Worm (Caenorhabditis elegans) whole organism, L2 larva: Measurements from ENCODE around the gene oac-29.

ENCODE experiments used
- C34F6.9 ChIP-seq: fragments of 150-350 bp; optimal IDR thresholded peaks from 2 replicates; lab custom pipeline; 2014; ENCODE audit warnings: missing biosample characterization, missing genetic modification characterization
- F13H6.1 ChIP-seq: sonication (generic microtip); optimal IDR thresholded peaks from 2 replicates; lab custom pipeline; 2016; ENCODE audit warnings: missing genetic modification characterization, missing compliant biosample characterization
- R02D3.7 ChIP-seq: fragments of 150-350 bp; optimal IDR thresholded peaks from 2 replicates; lab custom pipeline; 2014; ENCODE audit warnings: missing biosample characterization, missing genetic modification characterization
- Y55F3AM.14 ChIP-seq: fragments of 200-800 bp; sonication (Bioruptor generic); optimal IDR thresholded peaks from 2 replicates; lab custom pipeline; 2018; ENCODE audit warnings: mild to moderate bottlenecking, missing genetic modification characterization, missing compliant biosample characterization
- ZK546.5 ChIP-seq: sonication (generic microtip); optimal IDR thresholded peaks from 2 replicates; lab custom pipeline; 2017; ENCODE audit warnings: missing biosample characterization, missing genetic modification characterization
- alr-1 ChIP-seq: fragments of 150-350 bp; optimal IDR thresholded peaks from 2 replicates; lab custom pipeline; 2014; ENCODE audit warnings: missing biosample characterization, missing genetic modification characterization
- aly-2 ChIP-seq: fragments of 150-350 bp; optimal IDR thresholded peaks from 2 replicates; lab custom pipeline; 2014; ENCODE audit warnings: missing biosample characterization, missing genetic modification characterization
- ama-1 ChIP-seq: fragments of 150-350 bp; optimal IDR thresholded peaks from 2 replicates; lab custom pipeline; 2018; ENCODE audit warnings: inconsistent platforms
- blmp-1 ChIP-seq: sonication (generic microtip); optimal IDR thresholded peaks from 2 replicates; lab custom pipeline; 2017; ENCODE audit warnings: missing genetic modification characterization, mild to moderate bottlenecking, missing compliant biosample characterization, antibody characterized with exemption, moderate library complexity; ENCODE audit not compliant: insufficient read depth
- ceh-16 ChIP-seq: fragments of 150-350 bp; optimal IDR thresholded peaks from 2 replicates; lab custom pipeline; 2014; ENCODE audit warnings: missing biosample characterization, missing genetic modification characterization
- ceh-82 ChIP-seq: fragments of 150-350 bp; optimal IDR thresholded peaks from 2 replicates; lab custom pipeline; 2014; ENCODE audit warnings: missing biosample characterization, missing genetic modification characterization
- crh-2 ChIP-seq: sonication (generic microtip); optimal IDR thresholded peaks from 2 replicates; lab custom pipeline; 2017; ENCODE audit warnings: missing biosample characterization, missing genetic modification characterization
- egl-27 ChIP-seq: sonication (generic microtip); optimal IDR thresholded peaks from 3 replicates; lab custom pipeline; 2017; ENCODE audit warnings: missing biosample characterization, missing genetic modification reagents, missing genetic modification characterization
- elt-1 ChIP-seq: fragments of 150-350 bp; optimal IDR thresholded peaks from 2 replicates; lab custom pipeline; 2014; ENCODE audit warnings: missing biosample characterization, missing genetic modification characterization
- elt-3 ChIP-seq: sonication (generic microtip); optimal IDR thresholded peaks from 2 replicates; lab custom pipeline; 2017; ENCODE audit warnings: missing biosample characterization, missing genetic modification characterization
- fos-1 ChIP-seq: fragments of 150-350 bp; optimal IDR thresholded peaks from 2 replicates; lab custom pipeline; 2014; ENCODE audit warnings: missing biosample characterization, missing genetic modification characterization
- lin-13 ChIP-seq: fragments of 150-350 bp; optimal IDR thresholded peaks from 2 replicates; lab custom pipeline; 2014; ENCODE audit warnings: missing biosample characterization, missing genetic modification reagents, missing genetic modification characterization
- lin-39 ChIP-seq: fragments of 150-350 bp; optimal IDR thresholded peaks from 2 replicates; lab custom pipeline; 2014; ENCODE audit warnings: missing biosample characterization, missing genetic modification reagents, missing genetic modification characterization
- mab-5 ChIP-seq: fragments of 150-350 bp; optimal IDR thresholded peaks from 2 replicates; lab custom pipeline; 2014; ENCODE audit warnings: missing biosample characterization, missing genetic modification characterization
- mbf-1 ChIP-seq: sonication (generic microtip); optimal IDR thresholded peaks from 2 replicates; lab custom pipeline; 2017; ENCODE audit warnings: missing biosample characterization, missing genetic modification characterization
- mdl-1 ChIP-seq, 2 experiments: fragments of 150-350 bp in 1 of 2; sonication (generic microtip) in 1 of 2; optimal IDR thresholded peaks; 2 replicates each; lab custom pipeline; 2017; ENCODE audit warnings: missing biosample characterization in 2 of 2, missing genetic modification characterization in 2 of 2
- nhr-10 ChIP-seq: sonication (generic microtip); optimal IDR thresholded peaks from 2 replicates; lab custom pipeline; 2017; ENCODE audit warnings: missing biosample characterization, missing genetic modification characterization
- nhr-12 ChIP-seq: fragments of 150-350 bp; optimal IDR thresholded peaks from 2 replicates; lab custom pipeline; 2014; ENCODE audit warnings: missing biosample characterization, missing genetic modification characterization
- nhr-21 ChIP-seq: fragments of 150-350 bp; optimal IDR thresholded peaks from 2 replicates; lab custom pipeline; 2014; ENCODE audit warnings: missing biosample characterization, missing genetic modification characterization
- nhr-23 ChIP-seq: fragments of 150-350 bp; optimal IDR thresholded peaks from 2 replicates; lab custom pipeline; 2014; ENCODE audit warnings: missing biosample characterization, missing genetic modification reagents, missing genetic modification characterization
- nhr-25 ChIP-seq: fragments of 150-350 bp; sonication (generic microtip); optimal IDR thresholded peaks from 3 replicates; lab custom pipeline; 2014; ENCODE audit warnings: missing biosample characterization, missing genetic modification characterization
- nhr-6 ChIP-seq: fragments of 150-350 bp; optimal IDR thresholded peaks from 2 replicates; lab custom pipeline; 2014; ENCODE audit warnings: missing biosample characterization, missing genetic modification characterization
- nhr-77 ChIP-seq: fragments of 150-350 bp; optimal IDR thresholded peaks from 2 replicates; lab custom pipeline; 2014; ENCODE audit warnings: missing biosample characterization, missing genetic modification characterization
- peb-1 ChIP-seq: fragments of 150-350 bp; optimal IDR thresholded peaks from 2 replicates; lab custom pipeline; 2014; ENCODE audit warnings: missing biosample characterization, missing genetic modification characterization
- sem-4 ChIP-seq: fragments of 150-350 bp; optimal IDR thresholded peaks from 2 replicates; lab custom pipeline; 2014; ENCODE audit warnings: missing biosample characterization, missing genetic modification reagents, missing genetic modification characterization
- skn-1 ChIP-seq: sonication (generic microtip); optimal IDR thresholded peaks from 2 replicates; lab custom pipeline; 2017; ENCODE audit warnings: missing biosample characterization, missing genetic modification characterization
- sma-3 ChIP-seq: sonication (generic microtip); optimal IDR thresholded peaks from 2 replicates; lab custom pipeline; 2016; ENCODE audit warnings: missing genetic modification reagents, missing genetic modification characterization, missing compliant biosample characterization
- sma-9 ChIP-seq, 2 experiments: fragments of 150-350 bp in 1 of 2; sonication (generic microtip) in 1 of 2; optimal IDR thresholded peaks; 2 replicates each; lab custom pipeline; 2014 to 2016; ENCODE audit warnings: missing genetic modification characterization in 2 of 2, mild to moderate bottlenecking in 1 of 2, missing biosample characterization in 1 of 2, missing compliant biosample characterization in 1 of 2, missing genetic modification reagents in 1 of 2, moderate library complexity in 1 of 2
- snpc-4 ChIP-seq: fragments of 150-350 bp; optimal IDR thresholded peaks from 2 replicates; lab custom pipeline; 2014; ENCODE audit warnings: missing biosample characterization, missing genetic modification characterization
- unc-39 ChIP-seq: fragments of 150-350 bp; optimal IDR thresholded peaks from 2 replicates; lab custom pipeline; 2014; ENCODE audit warnings: missing biosample characterization, missing genetic modification characterization
- unc-55 ChIP-seq: fragments of 150-350 bp; sonication (generic microtip); optimal IDR thresholded peaks from 3 replicates; lab custom pipeline; 2014; ENCODE audit warnings: missing biosample characterization, missing genetic modification reagents, missing genetic modification characterization
- unc-62 ChIP-seq: fragments of 150-350 bp; optimal IDR thresholded peaks from 2 replicates; lab custom pipeline; 2014; ENCODE audit warnings: missing biosample characterization, missing genetic modification reagents, missing genetic modification characterization
- zag-1 ChIP-seq: fragments of 150-350 bp; optimal IDR thresholded peaks from 2 replicates; lab custom pipeline; 2014; ENCODE audit warnings: missing biosample characterization, missing genetic modification characterization
- ztf-1 ChIP-seq: fragments of 200-800 bp; sonication (Bioruptor generic); conservative IDR thresholded peaks from 2 replicates; pipeline ENCODE4 v1.3.6; 2022; ENCODE audit warnings: missing genetic modification characterization, missing compliant biosample characterization
- ztf-4 ChIP-seq: fragments of 150-350 bp; optimal IDR thresholded peaks from 2 replicates; lab custom pipeline; 2014; ENCODE audit warnings: missing biosample characterization, missing genetic modification characterization

oac-29 gene

ce11 chrV:8662056-8663006, 26.9 kb upstream of the oac-29 start (continued):
- TF ChIP-seq nhr-6 = no peak
- no peak for TF ChIP-seq R02D3.7 (tag; lab: Kevin White, UChicago)

ce11 chrV:8661241-8661954, 25.9 kb upstream of the oac-29 start:
- peak; percentile 68 for TF ChIP-seq nhr-23
- no peak for TF ChIP-seq zag-1 (tag; lab: Kevin White, UChicago)
- TF ChIP-seq sma-9 (GFP tag; optimal IDR thresholded peaks at IDR 0.05; lab: Kevin White, UChicago) = peak; percentile 43
- no peak for TF ChIP-seq sma-9 (tag; optimal IDR thresholded peaks at IDR 0.05; lab: Kevin White, UChicago)
- TF ChIP-seq peb-1 = no peak
- TF ChIP-seq mbf-1 = no peak
- peak; percentile 45 for TF ChIP-seq blmp-1
- TF ChIP-seq egl-27 (tag; lab: Kevin White, UChicago) = no peak
- TF ChIP-seq nhr-6 = no peak
- TF ChIP-seq nhr-25 = peak; percentile 72
- TF ChIP-seq unc-39 (tag; lab: Kevin White, UChicago) = no peak
- TF ChIP-seq F13H6.1 (tag; lab: Kevin White, UChicago) = peak; percentile 11
- TF ChIP-seq C34F6.9 (tag; lab: Kevin White, UChicago) = no peak
- no peak for TF ChIP-seq nhr-10 (tag; lab: Kevin White, UChicago)
- no peak for TF ChIP-seq mdl-1 (tag; optimal IDR thresholded peaks at IDR 0.05; lab: Kevin White, UChicago)
- no peak for TF ChIP-seq elt-3
- no peak for TF ChIP-seq lin-13 (GFP tag; lab: Kevin White, UChicago)
- no peak for TF ChIP-seq unc-62
- TF ChIP-seq lin-39 = no peak
- no peak for TF ChIP-seq nhr-12 (tag; lab: Kevin White, UChicago)
- TF ChIP-seq R02D3.7 (tag; lab: Kevin White, UChicago) = no peak
- peak; percentile 82 for TF ChIP-seq ceh-16
- TF ChIP-seq fos-1 (tag; lab: Kevin White, UChicago) = peak; percentile 53
- no peak for TF ChIP-seq alr-1
- peak; percentile 18 for TF ChIP-seq crh-2
- peak; percentile 79 for TF ChIP-seq nhr-21 (tag; lab: Kevin White, UChicago)
- TF ChIP-seq, all 48 proteins: peak for 9

- TF ChIP-seq nhr-21 (tag; lab: Kevin White, UChicago) = peak; percentile 38
- peak; percentile 75 for TF ChIP-seq elt-1
- TF ChIP-seq mdl-1 (tag; optimal IDR thresholded peaks at IDR 0.05; lab: Kevin White, UChicago) = no peak
- no peak for TF ChIP-seq ceh-82
- no peak for TF ChIP-seq skn-1 (tag; lab: Kevin White, UChicago)
- TF ChIP-seq mab-5 (tag; lab: Kevin White, UChicago) = no peak
- TF ChIP-seq unc-62 = no peak
- TF ChIP-seq nhr-25 = peak; percentile 27
- peak; percentile 94 for TF ChIP-seq ceh-16
- no peak for TF ChIP-seq unc-55 (GFP tag; lab: Kevin White, UChicago)
- TF ChIP-seq sma-9 (GFP tag; optimal IDR thresholded peaks at IDR 0.05; lab: Kevin White, UChicago) = peak; percentile 68
- no peak for TF ChIP-seq sma-9 (tag; optimal IDR thresholded peaks at IDR 0.05; lab: Kevin White, UChicago)
- no peak for TF ChIP-seq nhr-77 (tag; lab: Kevin White, UChicago)
- TF ChIP-seq peb-1 = no peak
- no peak for TF ChIP-seq sma-3 (GFP tag; lab: Kevin White, UChicago)
- TF ChIP-seq nhr-23 = no peak
- TF ChIP-seq unc-39 (tag; lab: Kevin White, UChicago) = no peak
- TF ChIP-seq ZK546.5 (tag; lab: Kevin White, UChicago) = no peak
- TF ChIP-seq nhr-6 = no peak
- TF ChIP-seq blmp-1 = no peak
Measured at ce11 chrV:8660475-8660874, 25.0 kb upstream of the oac-29 start.

ce11 chrV:8658577-8659362, 23.3 kb upstream of the oac-29 start:
- TF ChIP-seq nhr-23 = no peak
- TF ChIP-seq ztf-4 (tag; lab: Kevin White, UChicago) = no peak
- TF ChIP-seq elt-3 = no peak
- TF ChIP-seq crh-2 = no peak
- peak; percentile 23 for TF ChIP-seq nhr-25
- no peak for TF ChIP-seq ama-1 (lab: Kevin White, UChicago)
- no peak for TF ChIP-seq Y55F3AM.14 (GFP tag; lab: Kevin White, UChicago)
- TF ChIP-seq peb-1 = no peak
- TF ChIP-seq sem-4 (tag; lab: Kevin White, UChicago) = peak; percentile 70
- TF ChIP-seq snpc-4 (tag; lab: Kevin White, UChicago) = no peak
- peak; percentile 50 for TF ChIP-seq nhr-6
- no peak for TF ChIP-seq aly-2
- peak; percentile 93 for TF ChIP-seq sma-9 (GFP tag; optimal IDR thresholded peaks at IDR 0.05; lab: Kevin White, UChicago)
- TF ChIP-seq sma-9 (tag; optimal IDR thresholded peaks at IDR 0.05; lab: Kevin White, UChicago) = no peak
- TF ChIP-seq elt-1 = no peak
- TF ChIP-seq ztf-1 (GFP tag; lab: Robert Waterston, UW) = no peak
- no peak for TF ChIP-seq zag-1 (tag; lab: Kevin White, UChicago)
- peak; percentile 21 for TF ChIP-seq blmp-1
- no peak for TF ChIP-seq nhr-10 (tag; lab: Kevin White, UChicago)
- no peak for TF ChIP-seq nhr-12 (tag; lab: Kevin White, UChicago)
- peak; percentile 54 for TF ChIP-seq C34F6.9 (tag; lab: Kevin White, UChicago)
- TF ChIP-seq F13H6.1 (tag; lab: Kevin White, UChicago) = peak; percentile 81
- TF ChIP-seq ZK546.5 (tag; lab: Kevin White, UChicago) = no peak
